Worm (Caenorhabditis elegans) whole organism, dauer: ENCODE measurements around the gene C14C10.1.

Source experiments
- unc-62 ChIP-seq: sonication (generic microtip); optimal IDR thresholded peaks from 2 replicates; lab custom pipeline; 2017; ENCODE audit warnings: missing biosample characterization, missing genetic modification reagents, missing genetic modification characterization

C14C10.1 gene

DNA sequence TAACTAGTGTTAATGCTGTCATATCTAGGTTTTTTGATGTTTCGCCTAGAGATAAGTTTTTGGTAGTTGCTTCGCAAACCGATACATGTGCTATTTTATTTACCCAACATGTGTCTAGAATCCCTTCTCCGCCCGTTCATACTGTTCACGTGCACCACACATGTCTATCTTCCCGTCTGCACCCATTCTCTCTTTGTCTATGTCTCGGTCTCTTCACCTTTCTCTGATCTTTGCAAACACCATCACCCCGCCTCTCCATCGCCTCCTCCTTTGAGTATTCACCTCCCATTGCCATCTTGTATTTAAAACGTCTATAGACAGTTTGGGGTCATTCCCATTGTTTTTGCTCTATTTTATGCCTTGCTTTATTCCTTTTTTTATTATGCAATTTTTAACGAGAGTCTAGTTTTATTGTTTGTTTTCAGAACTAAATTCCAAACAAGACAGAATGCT is 49.1 kb downstream of the C14C10.1 start, which contains the start of gene F56H9.2:
TSS of gene F56H9.2 (plus strand) at position 426 of the 453 bp plus-strand sequence.
- no peak for TF ChIP-seq unc-62

DNA sequence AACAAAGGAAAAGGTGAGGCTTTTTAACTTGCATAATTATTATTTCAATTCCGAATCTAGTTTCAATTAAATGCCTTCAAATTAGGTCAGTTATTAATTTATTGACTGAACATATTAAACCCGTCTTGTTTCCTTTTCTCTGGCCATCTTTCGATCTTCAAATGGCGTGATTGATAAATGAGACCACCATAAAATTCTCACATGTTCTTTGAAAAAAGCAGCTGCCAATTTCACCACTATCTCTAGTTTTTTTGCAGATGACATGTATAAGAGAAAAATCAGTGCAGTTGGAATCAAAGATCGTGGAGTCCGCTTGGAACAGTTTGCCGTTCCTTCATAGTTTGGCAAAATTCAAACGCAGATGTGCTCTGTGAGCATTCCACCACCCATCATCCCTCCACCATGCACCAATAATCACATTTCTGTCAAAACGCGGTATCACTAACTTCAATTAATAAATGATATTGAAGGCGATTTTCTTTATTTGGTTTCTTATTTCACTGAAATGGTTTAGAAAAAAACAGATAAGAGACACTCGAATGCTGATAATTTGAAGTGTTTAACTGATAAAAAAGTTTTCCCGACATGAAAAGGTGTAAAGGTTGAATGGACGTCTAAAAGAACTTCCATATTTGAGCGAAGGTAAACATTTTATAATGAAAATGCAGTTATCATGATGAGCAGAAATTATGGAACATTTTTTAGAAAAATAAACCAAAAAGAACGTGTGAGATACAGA is 49.8 kb downstream of the C14C10.1 start:
- no peak for TF ChIP-seq unc-62
